Fruit fly (Drosophila melanogaster) whole organism, embryonic: Measurements from ENCODE around the gene Obp99d.

Source experiments
- CG10654 ChIP-seq: fragments of 200-800 bp; sonication (Bioruptor generic); optimal IDR thresholded peaks from 2 replicates; lab custom pipeline; 2016; ENCODE audit warnings: missing biosample characterization, missing genetic modification characterization
- CG11398 ChIP-seq: fragments of 200-800 bp; sonication (Bioruptor generic); optimal IDR thresholded peaks from 2 replicates; lab custom pipeline; 2016; ENCODE audit warnings: missing biosample characterization, missing genetic modification characterization
- CG1832 ChIP-seq: fragments of 200-800 bp; sonication (Bioruptor generic); optimal IDR thresholded peaks from 2 replicates; lab custom pipeline; 2017; ENCODE audit warnings: missing biosample characterization, mild to moderate bottlenecking, missing genetic modification characterization, inconsistent platforms
- CG32532 ChIP-seq: fragments of 200-800 bp; sonication (Bioruptor generic); IDR thresholded peaks from 2 replicates; pipeline ENCODE4 v1.3.6; 2022; ENCODE audit warnings: missing biosample characterization, missing genetic modification characterization
- CG3847 ChIP-seq: fragments of 200-800 bp; sonication (Bioruptor generic); IDR thresholded peaks from 2 replicates; pipeline ENCODE4 v1.3.6; 2022; ENCODE audit warnings: missing biosample characterization, missing genetic modification characterization
- CG4707 ChIP-seq: fragments of 200-800 bp; sonication (Bioruptor generic); optimal IDR thresholded peaks from 2 replicates; lab custom pipeline; 2018; ENCODE audit warnings: missing biosample characterization, mild to moderate bottlenecking, missing genetic modification characterization, moderate library complexity
- Doc3 ChIP-seq: fragments of 200-800 bp; sonication (Bioruptor generic); IDR thresholded peaks from 3 replicates; pipeline ENCODE4 v1.3.6; 2022; ENCODE audit warnings: missing biosample characterization, missing genetic modification characterization; ENCODE audit not compliant: partially characterized antibody
- Dref ChIP-seq: fragments of 200-800 bp; sonication (Bioruptor generic); IDR thresholded peaks from 2 replicates; pipeline ENCODE4 v1.3.6; 2022; ENCODE audit warnings: missing biosample characterization, missing genetic modification characterization
- Oli ChIP-seq: fragments of 200-800 bp; sonication (Bioruptor generic); optimal IDR thresholded peaks from 2 replicates; lab custom pipeline; 2018; ENCODE audit warnings: missing biosample characterization, mild to moderate bottlenecking, missing genetic modification characterization, moderate library complexity
- Sin3A ChIP-seq: fragments of >200 bp; optimal IDR thresholded peaks from 2 replicates; lab custom pipeline; 2018
- dati ChIP-seq: fragments of 200-800 bp; sonication (Bioruptor generic); IDR thresholded peaks from 2 replicates; pipeline ENCODE4 v1.3.6; 2022; ENCODE audit warnings: missing biosample characterization, missing genetic modification characterization
- fru ChIP-seq: fragments of >200 bp; optimal IDR thresholded peaks from 2 replicates; lab custom pipeline; 2017
- kah ChIP-seq: fragments of 200-800 bp; sonication (Bioruptor generic); optimal IDR thresholded peaks from 2 replicates; lab custom pipeline; 2018; ENCODE audit warnings: missing biosample characterization, mild to moderate bottlenecking, missing genetic modification characterization
- repo ChIP-seq: fragments of 200-800 bp; sonication (Bioruptor generic); optimal IDR thresholded peaks from 2 replicates; lab custom pipeline; 2016; ENCODE audit warnings: missing biosample characterization, missing genetic modification characterization

dm6 chr3R:29704557-29704956 lies 9.7 kb upstream of the Obp99d start:
- no peak for TF ChIP-seq fru (lab: Kevin White, UChicago)
- TF ChIP-seq CG4707 (GFP tag; lab: Kevin White, UChicago) = no peak
- TF ChIP-seq repo = no peak
- no peak for TF ChIP-seq CG10654 (GFP tag; lab: Kevin White, UChicago)
- no peak for TF ChIP-seq Sin3A (lab: Kevin White, UChicago)
- no peak for TF ChIP-seq kah (GFP tag; lab: Kevin White, UChicago)
- TF ChIP-seq Doc3 (GFP tag; lab: Robert Waterston, UW) = no peak
- TF ChIP-seq Dref (GFP tag; lab: Robert Waterston, UW) = no peak
- TF ChIP-seq CG32532 = no peak
- no peak for TF ChIP-seq dati
- no peak for TF ChIP-seq CG11398 (GFP tag; lab: Kevin White, UChicago)
- TF ChIP-seq Oli (tag; lab: Kevin White, UChicago) = no peak
- no peak for TF ChIP-seq CG3847 (GFP tag; lab: Robert Waterston, UW)
- TF ChIP-seq CG1832 (GFP tag; lab: Kevin White, UChicago) = no peak
